Fruit fly (Drosophila melanogaster): ENCODE data around the gene mRpL14.

DNA sequence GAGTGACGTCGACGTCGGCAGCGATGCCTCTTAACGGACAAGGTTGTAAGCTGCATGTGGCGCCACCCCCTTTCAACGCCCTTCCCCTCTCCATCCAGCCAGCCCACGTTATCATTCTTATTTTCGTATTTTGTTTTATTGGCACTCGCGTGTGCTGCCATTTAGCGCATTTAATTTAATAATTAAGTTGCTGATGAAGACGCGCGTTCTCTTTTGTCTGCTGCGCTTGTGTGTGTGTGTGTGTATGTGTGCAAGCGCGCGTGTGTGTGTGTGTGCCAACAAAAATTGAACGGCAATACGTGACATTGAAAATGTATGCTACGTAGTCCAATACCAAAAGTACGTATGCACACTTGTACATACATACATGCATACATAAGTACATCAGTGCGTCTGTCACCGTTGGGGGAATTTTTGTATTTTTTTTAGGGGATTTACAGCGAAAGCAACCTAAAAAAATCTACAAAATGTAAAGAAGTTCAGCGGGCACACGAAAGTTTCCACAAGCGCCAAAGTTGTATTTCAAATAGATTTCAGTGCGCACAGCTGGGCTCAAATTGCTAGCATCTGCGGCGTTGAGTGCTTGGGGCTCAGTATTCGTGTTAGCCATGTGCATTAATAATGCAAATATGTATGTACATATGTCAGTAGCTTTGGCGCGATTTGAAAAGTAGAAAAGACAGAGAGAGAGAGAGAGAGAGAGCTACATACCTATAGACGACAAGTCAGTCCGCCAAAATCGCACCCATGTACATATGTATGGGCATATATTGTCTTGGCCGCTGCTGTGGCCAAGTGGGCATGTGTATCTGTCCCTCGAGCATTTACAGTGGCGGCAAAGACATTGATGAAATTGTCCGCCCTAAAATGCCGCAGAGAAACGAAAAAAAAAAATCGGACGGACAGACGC is 42.6 kb downstream of the mRpL14 start:
- TF ChIP-seq pdm3 (GFP tag; optimal IDR thresholded peaks at IDR 0.05) (peak; percentile 73), Met (GFP tag; optimal IDR thresholded peaks at IDR 0.05) (peak; percentile 73), salr (GFP tag; optimal IDR thresholded peaks at IDR 0.05) (peak; percentile 36 to 54), CG6163 (GFP tag; IDR thresholded peaks at IDR 0.05) (peak; percentile 80), net (GFP tag; optimal IDR thresholded peaks at IDR 0.05) (peak; percentile 73), Ets21C (GFP tag; optimal IDR thresholded peaks at IDR 0.05) (peak; percentile 58), esn (GFP tag; optimal IDR thresholded peaks at IDR 0.05) (peak; percentile 74), Hr39 (GFP tag; optimal IDR thresholded peaks at IDR 0.05) (peak; percentile 73), ss (GFP tag; optimal IDR thresholded peaks at IDR 0.05) (peak in 1 of 2 experiments; percentile 15), CG7368 (GFP tag; optimal IDR thresholded peaks at IDR 0.05) (peak; percentile 66), svp (GFP tag) (peak; percentile 90), Sox15 (GFP tag; optimal IDR thresholded peaks at IDR 0.05) (peak; percentile 72)
